Worm (Caenorhabditis elegans) whole organism, young adult: ENCODE data around the gene F08F8.6.
"Not testable (repeated sequence)": the region's sequence is repeated elsewhere in the genome, so short reads cannot be mapped to it uniquely, and the experiment has no call there.

Experiments used
- B0336.3 ChIP-seq: fragments of 200-800 bp; sonication (Bioruptor generic); IDR thresholded peaks from 2 replicates; pipeline ENCODE4 v1.3.6; 2022; ENCODE audit warnings: missing genetic modification characterization, missing compliant biosample characterization
- F23B12.7 ChIP-seq: sonication (generic microtip); optimal IDR thresholded peaks from 2 replicates; lab custom pipeline; 2017; ENCODE audit warnings: missing genetic modification characterization, mild to moderate bottlenecking, missing compliant biosample characterization, antibody characterized with exemption, moderate library complexity; ENCODE audit not compliant: insufficient read depth
- F33H1.4 ChIP-seq: fragments of 200-800 bp; sonication (Bioruptor generic); IDR thresholded peaks from 2 replicates; pipeline ENCODE4 v1.3.6; 2022; ENCODE audit warnings: missing genetic modification reagents, missing genetic modification characterization, missing compliant biosample characterization
- F39B2.1 ChIP-seq: fragments of 200-800 bp; sonication (Bioruptor generic); IDR thresholded peaks from 2 replicates; pipeline ENCODE4 v1.3.6; 2022; ENCODE audit warnings: missing genetic modification reagents, missing genetic modification characterization, missing compliant biosample characterization
- F57C9.4 ChIP-seq: sonication (generic microtip); optimal IDR thresholded peaks from 2 replicates; lab custom pipeline; 2017; ENCODE audit warnings: mild to moderate bottlenecking, missing genetic modification characterization, missing compliant biosample characterization
- Y53F4B.3 ChIP-seq: fragments of 200-800 bp; sonication (Bioruptor generic); IDR thresholded peaks from 2 replicates; pipeline ENCODE4 v1.3.6; 2022; ENCODE audit warnings: missing genetic modification reagents, missing genetic modification characterization, missing compliant biosample characterization
- Y53G8AR.9 ChIP-seq: fragments of 200-800 bp; sonication (Bioruptor generic); conservative IDR thresholded peaks from 2 replicates; pipeline ENCODE4 v1.3.6; 2022; ENCODE audit warnings: missing genetic modification reagents, missing genetic modification characterization, missing compliant biosample characterization
- Y95B8A.8 ChIP-seq: fragments of 200-800 bp; sonication (Bioruptor generic); IDR thresholded peaks from 2 replicates; pipeline ENCODE4 v1.3.6; 2022; ENCODE audit warnings: missing genetic modification reagents, missing genetic modification characterization, missing compliant biosample characterization
- ZK185.1 ChIP-seq: sonication (generic microtip); optimal IDR thresholded peaks from 2 replicates; lab custom pipeline; 2016; ENCODE audit warnings: mild to moderate bottlenecking, missing genetic modification characterization, missing compliant biosample characterization; ENCODE audit not compliant: poor library complexity, severe bottlenecking
- atf-7 ChIP-seq: sonication (generic microtip); optimal IDR thresholded peaks from 2 replicates; lab custom pipeline; 2017; ENCODE audit warnings: mild to moderate bottlenecking, missing genetic modification characterization, missing compliant biosample characterization
- attf-5 ChIP-seq: fragments of 200-800 bp; sonication (Bioruptor generic); optimal IDR thresholded peaks from 2 replicates; lab custom pipeline; 2018; ENCODE audit warnings: mild to moderate bottlenecking, missing genetic modification characterization, missing compliant biosample characterization
- attf-6 ChIP-seq: fragments of 200-800 bp; sonication (Bioruptor generic); IDR thresholded peaks from 2 replicates; pipeline ENCODE4 v1.3.6; 2022; ENCODE audit warnings: missing genetic modification reagents, missing genetic modification characterization, missing compliant biosample characterization
- cebp-1 ChIP-seq, 2 experiments: fragments of 200-800 bp in 1 of 2; sonication (Bioruptor generic) in 1 of 2; sonication (generic microtip) in 1 of 2; IDR thresholded peaks in 1 of 2; optimal IDR thresholded peaks in 1 of 2; 2 replicates each; pipeline versions ENCODE4 v1.3.6 to Lab custom; 2017 to 2022; ENCODE audit warnings: missing compliant biosample characterization in 2 of 2, missing genetic modification characterization in 2 of 2, mild to moderate bottlenecking in 1 of 2, missing genetic modification reagents in 1 of 2, moderate library complexity in 1 of 2
- ceh-100 ChIP-seq: fragments of 200-800 bp; sonication (Bioruptor generic); IDR thresholded peaks from 2 replicates; pipeline ENCODE4 v1.3.6; 2022; ENCODE audit warnings: missing genetic modification reagents, missing genetic modification characterization, missing compliant biosample characterization
- ceh-40 ChIP-seq: fragments of 200-800 bp; sonication (Bioruptor generic); IDR thresholded peaks from 2 replicates; pipeline ENCODE4 v1.3.6; 2022; ENCODE audit warnings: missing genetic modification characterization, missing compliant biosample characterization
- ceh-79 ChIP-seq: sonication (generic microtip); optimal IDR thresholded peaks from 2 replicates; lab custom pipeline; 2017; ENCODE audit warnings: mild to moderate bottlenecking, missing genetic modification characterization, missing compliant biosample characterization
- ceh-91 ChIP-seq: fragments of 200-800 bp; sonication (Bioruptor generic); IDR thresholded peaks from 2 replicates; pipeline ENCODE4 v1.3.6; 2022; ENCODE audit warnings: missing genetic modification reagents, missing genetic modification characterization, missing compliant biosample characterization
- dpff-1 ChIP-seq: sonication (generic microtip); optimal IDR thresholded peaks from 2 replicates; lab custom pipeline; 2017; ENCODE audit warnings: mild to moderate bottlenecking, missing genetic modification characterization, missing compliant biosample characterization
- dpl-1 ChIP-seq: fragments of 150-350 bp; optimal IDR thresholded peaks from 2 replicates; lab custom pipeline; 2014; ENCODE audit warnings: missing biosample characterization, missing genetic modification reagents, missing genetic modification characterization
- egl-18 ChIP-seq: fragments of 200-800 bp; sonication (Bioruptor generic); IDR thresholded peaks from 2 replicates; pipeline ENCODE4 v1.3.6; 2022; ENCODE audit warnings: missing genetic modification reagents, missing genetic modification characterization, missing compliant biosample characterization
- egrh-3 ChIP-seq: fragments of 200-800 bp; sonication (Bioruptor generic); IDR thresholded peaks from 2 replicates; pipeline ENCODE4 v1.3.6; 2022; ENCODE audit warnings: missing genetic modification reagents, missing genetic modification characterization, missing compliant biosample characterization
- ekl-4 ChIP-seq: fragments of 200-800 bp; sonication (Bioruptor generic); IDR thresholded peaks from 2 replicates; pipeline ENCODE4 v1.3.6; 2022; ENCODE audit warnings: missing genetic modification reagents, missing genetic modification characterization, missing compliant biosample characterization
- ets-4 ChIP-seq: fragments of 200-800 bp; sonication (Bioruptor generic); optimal IDR thresholded peaks from 2 replicates; lab custom pipeline; 2018; ENCODE audit warnings: mild to moderate bottlenecking, missing genetic modification characterization, missing compliant biosample characterization
- fkh-3 ChIP-seq: sonication (generic microtip); optimal IDR thresholded peaks from 2 replicates; lab custom pipeline; 2016; ENCODE audit warnings: mild to moderate bottlenecking, missing genetic modification characterization, missing compliant biosample characterization
- hmg-1.2 ChIP-seq: fragments of 200-800 bp; sonication (Bioruptor generic); IDR thresholded peaks from 2 replicates; pipeline ENCODE4 v1.3.6; 2022; ENCODE audit warnings: missing genetic modification reagents, missing genetic modification characterization, missing compliant biosample characterization
- hrde-1 ChIP-seq: sonication (generic microtip); optimal IDR thresholded peaks from 2 replicates; lab custom pipeline; 2016; ENCODE audit warnings: missing genetic modification characterization, mild to moderate bottlenecking, missing compliant biosample characterization, moderate library complexity, missing genotype, missing genetic modification reagents, borderline replicate concordance
- let-526 ChIP-seq: fragments of 200-800 bp; sonication (Bioruptor generic); IDR thresholded peaks from 2 replicates; pipeline ENCODE4 v1.3.6; 2022; ENCODE audit warnings: missing genetic modification reagents, missing genetic modification characterization, missing compliant biosample characterization
- madf-10 ChIP-seq: sonication (generic microtip); optimal IDR thresholded peaks from 2 replicates; lab custom pipeline; 2016; ENCODE audit warnings: mild to moderate bottlenecking, missing genetic modification characterization, missing compliant biosample characterization
- mcd-1 ChIP-seq: fragments of 200-800 bp; sonication (Bioruptor generic); IDR thresholded peaks from 2 replicates; pipeline ENCODE4 v1.3.6; 2022; ENCODE audit warnings: missing genetic modification reagents, missing genetic modification characterization, missing compliant biosample characterization
- mel-28 ChIP-seq: sonication (generic microtip); optimal IDR thresholded peaks from 2 replicates; lab custom pipeline; 2016; ENCODE audit warnings: borderline replicate concordance, mild to moderate bottlenecking, missing genetic modification characterization, missing compliant biosample characterization
- mes-4 ChIP-seq: sonication (generic microtip); optimal IDR thresholded peaks from 2 replicates; lab custom pipeline; 2016; ENCODE audit warnings: missing genotype, missing genetic modification characterization, missing compliant biosample characterization
- nfyb-1 ChIP-seq: fragments of 200-800 bp; sonication (Bioruptor generic); IDR thresholded peaks from 2 replicates; pipeline ENCODE4 v1.3.6; 2022; ENCODE audit warnings: missing genetic modification reagents, missing genetic modification characterization, missing compliant biosample characterization
- nhr-80 ChIP-seq: sonication (generic microtip); optimal IDR thresholded peaks from 2 replicates; lab custom pipeline; 2016; ENCODE audit warnings: missing genetic modification characterization, missing compliant biosample characterization
- pbrm-1 ChIP-seq: fragments of 200-800 bp; sonication (Bioruptor generic); IDR thresholded peaks from 2 replicates; pipeline ENCODE4 v1.3.6; 2022; ENCODE audit warnings: missing genetic modification reagents, missing genetic modification characterization, missing compliant biosample characterization
- pha-4 ChIP-seq: fragments of 150-350 bp; sonication (generic microtip); optimal IDR thresholded peaks from 2 replicates; lab custom pipeline; 2014; ENCODE audit warnings: missing biosample characterization, missing genetic modification reagents, missing genetic modification characterization
- rcor-1 ChIP-seq: fragments of 200-800 bp; sonication (Bioruptor generic); IDR thresholded peaks from 2 replicates; pipeline ENCODE4 v1.3.6; 2022; ENCODE audit warnings: missing genetic modification reagents, missing genetic modification characterization, missing compliant biosample characterization
- repo-1 ChIP-seq: sonication (generic microtip); optimal IDR thresholded peaks from 2 replicates; lab custom pipeline; 2017; ENCODE audit warnings: mild to moderate bottlenecking, missing genetic modification characterization, missing compliant biosample characterization
- snpc-1.1 ChIP-seq: sonication (generic microtip); optimal IDR thresholded peaks from 2 replicates; lab custom pipeline; 2017; ENCODE audit warnings: missing genetic modification characterization, mild to moderate bottlenecking, missing compliant biosample characterization, antibody characterized with exemption, moderate library complexity, missing genotype, missing genetic modification reagents; ENCODE audit not compliant: insufficient read depth
- snpc-4 ChIP-seq, 5 experiments: fragments of 150-350 bp in 1 of 5; sonication (generic microtip) in 4 of 5; optimal IDR thresholded peaks; 2 replicates each; lab custom pipeline; 2014 to 2018; ENCODE audit warnings: missing genetic modification characterization in 5 of 5, missing biosample characterization in 3 of 5, antibody characterized with exemption in 2 of 5, mild to moderate bottlenecking in 2 of 5, missing compliant biosample characterization in 2 of 5, missing genotype in 2 of 5, moderate library complexity in 2 of 5, missing genetic modification reagents in 1 of 5
- xnd-1 ChIP-seq: sonication (generic microtip); optimal IDR thresholded peaks from 2 replicates; lab custom pipeline; 2016; ENCODE audit warnings: missing genotype, missing genetic modification reagents, missing genetic modification characterization, missing compliant biosample characterization
- zim-3 ChIP-seq: sonication (generic microtip); optimal IDR thresholded peaks from 2 replicates; lab custom pipeline; 2017; ENCODE audit warnings: mild to moderate bottlenecking, missing genetic modification characterization, moderate library complexity, missing compliant biosample characterization
- ztf-26 ChIP-seq: sonication (generic microtip); optimal IDR thresholded peaks from 2 replicates; lab custom pipeline; 2017; ENCODE audit warnings: missing genetic modification characterization, missing compliant biosample characterization
- ztf-6 ChIP-seq: fragments of 200-800 bp; sonication (Bioruptor generic); IDR thresholded peaks from 2 replicates; pipeline ENCODE4 v1.3.6; 2022; ENCODE audit warnings: missing genetic modification reagents, missing genetic modification characterization, missing compliant biosample characterization

F08F8.6 gene

ce11 chrIII:7333906-7334531, 9.5 kb upstream of the F08F8.6 start:
- TF ChIP-seq Y95B8A.8 (GFP tag; lab: Robert Waterston, UW) (0 out of 2 replicates have a peak, but pooled peaks have one; percentile 47), snpc-1.1 (tag; lab: Kevin White, UChicago) (peak; percentile 19), nhr-80 (tag; lab: Kevin White, UChicago) (peak; percentile 21), pbrm-1 (GFP tag; lab: Robert Waterston, UW) (0 out of 2 replicates have a peak, but pooled peaks have one; percentile 12), attf-6 (GFP tag; lab: Robert Waterston, UW) (peak; percentile 23; the same call in 1 of the 2 replicates), mcd-1 (peak; percentile 31; the same call in 1 of the 2 replicates), Y53G8AR.9 (GFP tag; lab: Robert Waterston, UW) (peak; percentile 48; the same call in 1 of the 2 replicates), nfyb-1 (peak; percentile 44; the same call in 1 of the 2 replicates), cebp-1 (GFP tag; IDR thresholded peaks at IDR 0.05; lab: Robert Waterston, UW) (peak; percentile 66; the same call in 1 of the 2 replicates), cebp-1 (tag; optimal IDR thresholded peaks at IDR 0.05; lab: Kevin White, UChicago) (peak; percentile 83), hmg-1.2 (peak; percentile 76), snpc-4 (tag; optimal IDR thresholded peaks at IDR 0.05; lab: Kevin White, UChicago) (peak in 3 of 4 experiments; percentile 52 to 71 (median 69)), ekl-4 (GFP tag; lab: Robert Waterston, UW) (0 out of 2 replicates have a peak, but pooled peaks have one; percentile 31)
- TF ChIP-seq snpc-4 (GFP tag; optimal IDR thresholded peaks at IDR 0.05; lab: Kevin White, UChicago), result not testable (repeated sequence)

ce11 chrIII:7335220-7335619, 8.3 kb upstream of the F08F8.6 start, which contains the start of gene F56C9.10:
F56C9.10 (minus strand) TSS chrIII:7335316.
- TF ChIP-seq ztf-26 (tag; lab: Kevin White, UChicago), result peak; percentile 62
- no peak for TF ChIP-seq attf-6 (GFP tag; lab: Robert Waterston, UW)
- no peak for TF ChIP-seq egrh-3 (GFP tag; lab: Robert Waterston, UW)
- TF ChIP-seq zim-3 (tag; lab: Kevin White, UChicago), result no peak
- TF ChIP-seq ets-4 (GFP tag; lab: Kevin White, UChicago), result peak; percentile 19
- TF ChIP-seq Y53G8AR.9 (GFP tag; lab: Robert Waterston, UW), result peak; percentile 56; the same call in 1 of the 2 replicates
- no peak for TF ChIP-seq ceh-100 (GFP tag; lab: Robert Waterston, UW)
- TF ChIP-seq ceh-40 (GFP tag; lab: Robert Waterston, UW), result no peak
- TF ChIP-seq rcor-1, result 0 out of 2 replicates have a peak, but pooled peaks have one; percentile 20
- peak; percentile 83 for TF ChIP-seq nfyb-1
- TF ChIP-seq madf-10 (tag; lab: Kevin White, UChicago), result peak; percentile 77
- TF ChIP-seq B0336.3 (GFP tag; lab: Robert Waterston, UW), result peak; percentile 90
- peak; percentile 86 for TF ChIP-seq attf-5 (GFP tag; lab: Kevin White, UChicago)
- TF ChIP-seq ztf-6 (GFP tag; lab: Robert Waterston, UW), result 0 out of 2 replicates have a peak, but pooled peaks have one; percentile 7
- TF ChIP-seq nhr-80 (tag; lab: Kevin White, UChicago), result peak; percentile 78
- TF ChIP-seq mel-28 (tag; lab: Kevin White, UChicago), result no peak
- no peak for TF ChIP-seq ceh-79 (tag; lab: Kevin White, UChicago)
- no peak for TF ChIP-seq Y53F4B.3 (GFP tag; lab: Robert Waterston, UW)
- no peak for TF ChIP-seq pha-4 (tag; lab: Kevin White, UChicago)
- no peak for TF ChIP-seq mes-4
- TF ChIP-seq dpl-1 (GFP tag; lab: Kevin White, UChicago), result no peak
- TF ChIP-seq ZK185.1 (tag; lab: Kevin White, UChicago), result peak; percentile 53
- TF ChIP-seq mcd-1, result peak; percentile 60
- no peak for TF ChIP-seq ceh-91
- TF ChIP-seq hrde-1 (tag; lab: Kevin White, UChicago), result no peak
- TF ChIP-seq egl-18, result no peak
- TF ChIP-seq let-526 (GFP tag; lab: Robert Waterston, UW), result peak; percentile 51; the same call in 1 of the 2 replicates
- no peak for TF ChIP-seq F57C9.4
- TF ChIP-seq fkh-3 (tag; lab: Kevin White, UChicago), result no peak
- peak; percentile 41 for TF ChIP-seq F33H1.4 (GFP tag; lab: Robert Waterston, UW)
- TF ChIP-seq xnd-1 (tag; lab: Kevin White, UChicago), result no peak
- TF ChIP-seq F39B2.1 (GFP tag; lab: Robert Waterston, UW), result no peak
- TF ChIP-seq dpff-1 (tag; lab: Kevin White, UChicago), result no peak
- TF ChIP-seq repo-1 (tag; lab: Kevin White, UChicago), result peak; percentile 64
- TF ChIP-seq F23B12.7, result no peak
- TF ChIP-seq atf-7 (tag; lab: Kevin White, UChicago), result peak; percentile 72
